Fruit fly (Drosophila melanogaster) whole organism, prepupa: Measurements from ENCODE around the gene CG17107.

ENCODE experiments used
- CG10669 ChIP-seq: fragments of 200-800 bp; sonication (Bioruptor generic); optimal IDR thresholded peaks from 3 replicates; lab custom pipeline; 2018; ENCODE audit warnings: missing biosample characterization, mild to moderate bottlenecking, missing genetic modification characterization, moderate library complexity
- CG11902 ChIP-seq: fragments of 200-800 bp; sonication (Bioruptor generic); optimal IDR thresholded peaks from 3 replicates; lab custom pipeline; 2016; ENCODE audit warnings: missing biosample characterization, missing genetic modification characterization
- CG15336 ChIP-seq: fragments of 200-800 bp; sonication (Bioruptor generic); IDR thresholded peaks from 2 replicates; pipeline ENCODE4 v1.3.6; 2022; ENCODE audit warnings: missing biosample characterization, missing genetic modification characterization
- CG16779 ChIP-seq: fragments of 200-800 bp; sonication (Bioruptor generic); optimal IDR thresholded peaks from 3 replicates; lab custom pipeline; 2017; ENCODE audit warnings: missing biosample characterization, mild to moderate bottlenecking, missing genetic modification characterization
- CG3032 ChIP-seq: fragments of 200-800 bp; optimal IDR thresholded peaks from 2 replicates; lab custom pipeline; 2019; ENCODE audit warnings: missing biosample characterization, mild to moderate bottlenecking, missing genetic modification characterization, moderate library complexity
- CG32006 ChIP-seq: fragments of 200-800 bp; sonication (Bioruptor generic); optimal IDR thresholded peaks from 3 replicates; lab custom pipeline; 2017; ENCODE audit warnings: missing biosample characterization, mild to moderate bottlenecking, missing genetic modification characterization
- CG34406 ChIP-seq: fragments of 200-800 bp; sonication (Bioruptor generic); optimal IDR thresholded peaks from 3 replicates; lab custom pipeline; 2016; ENCODE audit warnings: missing biosample characterization, missing genetic modification characterization
- CG3919 ChIP-seq: fragments of 200-800 bp; sonication (Bioruptor generic); optimal IDR thresholded peaks from 3 replicates; lab custom pipeline; 2016; ENCODE audit warnings: missing biosample characterization, missing genetic modification characterization
- CG6163 ChIP-seq: fragments of 200-800 bp; sonication (Bioruptor generic); IDR thresholded peaks from 3 replicates; pipeline ENCODE4 v1.3.6; 2022; ENCODE audit warnings: missing biosample characterization, missing genetic modification characterization
- CG6276 ChIP-seq: fragments of 200-800 bp; sonication (Bioruptor generic); optimal IDR thresholded peaks from 2 replicates; lab custom pipeline; 2017; ENCODE audit warnings: missing biosample characterization, mild to moderate bottlenecking, missing genetic modification characterization
- CG8119 ChIP-seq: fragments of 200-800 bp; sonication (Bioruptor generic); IDR thresholded peaks from 3 replicates; pipeline ENCODE4 v1.3.6; 2022; ENCODE audit warnings: missing biosample characterization, missing genetic modification characterization
- CG8632 ChIP-seq: fragments of 200-800 bp; sonication (Bioruptor generic); optimal IDR thresholded peaks from 3 replicates; lab custom pipeline; 2016; ENCODE audit warnings: missing biosample characterization, missing genetic modification characterization
- CG9139 ChIP-seq: fragments of 200-800 bp; sonication (Bioruptor generic); optimal IDR thresholded peaks from 3 replicates; lab custom pipeline; 2017; ENCODE audit warnings: missing biosample characterization, mild to moderate bottlenecking, missing genetic modification characterization
- Eip78C ChIP-seq: fragments of 200-800 bp; sonication (Bioruptor generic); peaks from one replicate; lab custom pipeline; 2016; ENCODE audit warnings: missing biosample characterization, missing genetic modification characterization
- Hr39 ChIP-seq: fragments of 200-800 bp; sonication (Bioruptor generic); optimal IDR thresholded peaks from 2 replicates; lab custom pipeline; 2016; ENCODE audit warnings: missing biosample characterization, missing genetic modification characterization
- Hr4 ChIP-seq: fragments of 200-800 bp; sonication (Bioruptor generic); optimal IDR thresholded peaks from 3 replicates; lab custom pipeline; 2016; ENCODE audit warnings: missing biosample characterization, missing genetic modification characterization
- Met ChIP-seq: fragments of 200-800 bp; sonication (Bioruptor generic); optimal IDR thresholded peaks from 3 replicates; lab custom pipeline; 2016; ENCODE audit warnings: missing biosample characterization, missing genetic modification characterization
- Smox ChIP-seq: fragments of 200-800 bp; sonication (Bioruptor generic); optimal IDR thresholded peaks from 3 replicates; lab custom pipeline; 2016; ENCODE audit warnings: missing biosample characterization, missing genetic modification characterization
- Sox14 ChIP-seq: fragments of 200-800 bp; sonication (Bioruptor generic); optimal IDR thresholded peaks from 3 replicates; lab custom pipeline; 2016; ENCODE audit warnings: missing biosample characterization, missing genetic modification characterization
- achi ChIP-seq: fragments of 200-800 bp; sonication (Bioruptor generic); optimal IDR thresholded peaks from 3 replicates; lab custom pipeline; 2016; ENCODE audit warnings: missing biosample characterization, missing genetic modification characterization
- acj6 ChIP-seq: fragments of 200-800 bp; sonication (Bioruptor generic); optimal IDR thresholded peaks from 3 replicates; lab custom pipeline; 2016; ENCODE audit warnings: missing biosample characterization, missing genetic modification characterization
- cyc ChIP-seq: fragments of 200-800 bp; sonication (Bioruptor generic); optimal IDR thresholded peaks from 3 replicates; lab custom pipeline; 2016; ENCODE audit warnings: missing biosample characterization, missing genetic modification characterization
- dac ChIP-seq: fragments of 200-800 bp; sonication (Bioruptor generic); optimal IDR thresholded peaks from 2 replicates; lab custom pipeline; 2017; ENCODE audit warnings: missing biosample characterization, mild to moderate bottlenecking, missing genetic modification characterization
- dsx ChIP-seq: fragments of 200-800 bp; optimal IDR thresholded peaks from 3 replicates; lab custom pipeline; 2019; ENCODE audit warnings: missing biosample characterization, mild to moderate bottlenecking, missing genetic modification characterization, moderate library complexity; ENCODE audit not compliant: poor library complexity, severe bottlenecking
- eg ChIP-seq: fragments of 200-800 bp; sonication (Bioruptor generic); IDR thresholded peaks from 3 replicates; pipeline ENCODE4 v1.3.6; 2022; ENCODE audit warnings: missing biosample characterization, missing genetic modification characterization
- esn ChIP-seq: fragments of 200-800 bp; sonication (Bioruptor generic); optimal IDR thresholded peaks from 2 replicates; lab custom pipeline; 2016; ENCODE audit warnings: missing biosample characterization, mild to moderate bottlenecking, missing genetic modification characterization, moderate library complexity
- lz ChIP-seq: fragments of 200-800 bp; sonication (Bioruptor generic); optimal IDR thresholded peaks from 3 replicates; lab custom pipeline; 2016; ENCODE audit warnings: missing biosample characterization, missing genetic modification characterization
- salr ChIP-seq, 2 experiments: fragments of 200-800 bp; sonication (Bioruptor generic); optimal IDR thresholded peaks; 3 replicates each; lab custom pipeline; 2016 to 2018; ENCODE audit warnings: missing biosample characterization in 2 of 2, missing genetic modification characterization in 2 of 2, mild to moderate bottlenecking in 1 of 2
- spab ChIP-seq: fragments of 200-800 bp; sonication (Bioruptor generic); optimal IDR thresholded peaks from 2 replicates; lab custom pipeline; 2017; ENCODE audit warnings: missing biosample characterization, mild to moderate bottlenecking, missing genetic modification characterization, missing genetic modification reagents
- svp ChIP-seq: fragments of 200-800 bp; sonication (Bioruptor generic); peaks from one replicate; lab custom pipeline; 2016; ENCODE audit warnings: missing biosample characterization, missing genetic modification characterization
- vri ChIP-seq: fragments of 200-800 bp; sonication (Bioruptor generic); optimal IDR thresholded peaks from 3 replicates; lab custom pipeline; 2016; ENCODE audit warnings: missing biosample characterization, mild to moderate bottlenecking, missing genetic modification characterization

Gene CG17107

dm6 chr2L:10676933-10677714, 4.6 kb upstream of the CG17107 start, which contains the start of gene CG17104 (continued):
- TF ChIP-seq CG15336 (peak; percentile 82), CG8632 (GFP tag; lab: Kevin White, UChicago) (peak; percentile 61), Met (peak; percentile 60), Hr39 (GFP tag; lab: Kevin White, UChicago) (peak; percentile 52), CG3032 (tag; lab: Kevin White, UChicago) (peak; percentile 61), Eip78C (GFP tag; lab: Kevin White, UChicago) (peak; percentile 94), CG3919 (GFP tag; lab: Kevin White, UChicago) (peak; percentile 69), spab (GFP tag; lab: Kevin White, UChicago) (peak; percentile 36), lz (GFP tag; lab: Kevin White, UChicago) (peak; percentile 51), Smox (GFP tag; lab: Kevin White, UChicago) (peak; percentile 55), dac (GFP tag; lab: Kevin White, UChicago) (peak; percentile 39), esn (GFP tag; lab: Kevin White, UChicago) (peak; percentile 65), CG10669 (GFP tag; lab: Kevin White, UChicago) (peak; percentile 63), Hr4 (GFP tag; lab: Kevin White, UChicago) (peak; percentile 81), dsx (peak; percentile 61), CG6276 (peak; percentile 77)

- TF ChIP-seq CG34406 (GFP tag; lab: Kevin White, UChicago) (no peak), CG8119 (GFP tag; lab: Robert Waterston, UW) (no peak), salr (GFP tag; optimal IDR thresholded peaks at IDR 0.05; lab: Kevin White, UChicago) (no peak), Met (no peak), Smox (GFP tag; lab: Kevin White, UChicago) (no peak), CG15336 (peak; percentile 4; the same call in 1 of the 2 replicates), CG32006 (GFP tag; lab: Kevin White, UChicago) (peak; percentile 26), CG11902 (GFP tag; lab: Kevin White, UChicago) (no peak)
Observed at dm6 chr2L:10677715-10678088, 4.0 kb upstream of the CG17107 start.

- TF ChIP-seq Met (peak; percentile 5), Eip78C (GFP tag; lab: Kevin White, UChicago) (peak; percentile 61), CG15336 (0 out of 2 replicates have a peak, but pooled peaks have one; percentile 30), Hr4 (GFP tag; lab: Kevin White, UChicago) (peak; percentile 35), CG32006 (GFP tag; lab: Kevin White, UChicago) (peak; percentile 16), Smox (GFP tag; lab: Kevin White, UChicago) (no peak), CG6163 (GFP tag; lab: Robert Waterston, UW) (0 out of 3 replicates have a peak, but pooled peaks have one; percentile 26), vri (GFP tag; lab: Kevin White, UChicago) (no peak), svp (peak; percentile 59), eg (GFP tag; lab: Robert Waterston, UW) (no peak), CG8119 (GFP tag; lab: Robert Waterston, UW) (peak; percentile 31; the same call in 1 of the 3 replicates)
Observed at dm6 chr2L:10679568-10679967, 2.1 kb upstream of the CG17107 start.

dm6 chr2L:10680584-10681080, 1.1 kb upstream of the CG17107 start, which contains the start of gene CG17105:
Gene CG17105 (plus strand): TSS chr2L:10681030.
- TF ChIP-seq Smox (GFP tag; lab: Kevin White, UChicago) (no peak), achi (no peak), CG15336 (peak; percentile 61), Sox14 (no peak), cyc (GFP tag; lab: Kevin White, UChicago) (no peak), Eip78C (GFP tag; lab: Kevin White, UChicago) (peak; percentile 69), CG32006 (GFP tag; lab: Kevin White, UChicago) (peak; percentile 29), acj6 (GFP tag; lab: Kevin White, UChicago) (peak; percentile 0), CG3919 (GFP tag; lab: Kevin White, UChicago) (peak; percentile 26), CG9139 (GFP tag; lab: Kevin White, UChicago) (no peak), CG16779 (no peak), Hr4 (GFP tag; lab: Kevin White, UChicago) (peak; percentile 48), CG11902 (GFP tag; lab: Kevin White, UChicago) (no peak), CG8119 (GFP tag; lab: Robert Waterston, UW) (0 out of 3 replicates have a peak, but pooled peaks have one; percentile 18)
